Fruit fly (Drosophila melanogaster): Measurements from ENCODE around the gene CG6931.

DNA sequence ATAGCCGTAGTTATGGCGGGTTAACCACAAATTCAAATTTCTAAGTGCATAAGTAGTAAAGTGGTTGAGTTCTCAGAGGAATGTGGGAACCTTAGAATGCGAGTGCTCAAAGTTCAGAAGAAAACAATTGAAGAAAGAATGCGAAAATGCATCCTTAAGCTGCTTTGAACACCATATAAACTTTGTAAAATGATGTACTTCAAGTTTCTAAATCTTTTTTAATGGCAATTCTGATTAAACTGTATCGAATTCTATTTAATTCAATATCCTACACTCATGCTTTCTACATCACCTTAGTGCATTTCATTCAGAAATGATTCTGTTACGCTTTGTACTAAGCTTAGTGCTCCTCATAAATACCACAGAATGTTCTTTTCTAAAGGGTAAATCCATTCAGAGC is 41.7 kb downstream of the CG6931 start, which contains the start of gene CG43993:
- TF ChIP-seq psq (optimal IDR thresholded peaks at IDR 0.05) (no peak), ttk (optimal IDR thresholded peaks at IDR 0.05) (no peak)
